Worm (Caenorhabditis elegans): ENCODE measurements around the gene ceh-48.

The ceh-48 gene

ce11 chrIV:6806475-6807063 lies 5.3 kb upstream of the ceh-48 start, which contains the start of gene C17H12.10:
C17H12.10 (plus strand) TSS chrIV:6806799.
- TF ChIP-seq ztf-11 (tag; optimal IDR thresholded peaks at IDR 0.05) (no peak), unc-55 (GFP tag; optimal IDR thresholded peaks at IDR 0.05) (peak; percentile 77), elt-3 (tag; optimal IDR thresholded peaks at IDR 0.05) (no peak), zag-1 (tag; optimal IDR thresholded peaks at IDR 0.05) (peak; percentile 80), aly-2 (tag; optimal IDR thresholded peaks at IDR 0.05) (no peak), lsy-2 (tag; optimal IDR thresholded peaks at IDR 0.05) (peak in 1 of 2 experiments; percentile 49), crh-2 (tag; optimal IDR thresholded peaks at IDR 0.05) (peak; percentile 27), F13H6.1 (tag; optimal IDR thresholded peaks at IDR 0.05) (no peak), nhr-129 (tag; optimal IDR thresholded peaks at IDR 0.05) (peak; percentile 17), ZK546.5 (tag; optimal IDR thresholded peaks at IDR 0.05) (no peak), C34F6.9 (tag; optimal IDR thresholded peaks at IDR 0.05) (peak; percentile 77), sma-9 (GFP tag; optimal IDR thresholded peaks at IDR 0.05) (peak; percentile 39), sma-9 (tag; optimal IDR thresholded peaks at IDR 0.05) (no peak), gmeb-1 (tag; optimal IDR thresholded peaks at IDR 0.05) (no peak), peb-1 (tag; optimal IDR thresholded peaks at IDR 0.05) (no peak), mab-5 (tag; optimal IDR thresholded peaks at IDR 0.05) (no peak), R02D3.7 (tag; optimal IDR thresholded peaks at IDR 0.05) (no peak), lin-11 (tag; optimal IDR thresholded peaks at IDR 0.05) (no peak), Y55F3AM.14 (GFP tag; optimal IDR thresholded peaks at IDR 0.05) (no peak)

DNA sequence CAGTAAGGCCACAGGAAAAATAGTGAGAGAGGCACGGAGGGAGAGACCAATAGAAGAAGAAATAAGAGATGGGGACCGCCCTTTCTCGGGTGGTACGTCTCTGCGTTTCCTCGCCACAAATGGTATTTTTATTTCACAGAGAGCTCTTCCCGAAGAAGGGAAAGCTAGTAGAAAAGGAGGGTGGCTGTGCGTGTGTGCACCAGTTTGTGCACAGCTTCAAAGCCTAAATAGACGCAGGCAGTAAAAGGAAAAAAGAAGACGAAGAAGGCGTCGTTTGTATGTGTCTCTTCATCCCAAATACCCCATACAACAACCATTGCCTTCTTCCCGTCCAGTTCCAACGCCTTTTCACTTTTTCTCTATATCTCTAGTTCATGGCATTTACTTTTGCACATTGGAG lies 2.2 kb upstream of the ceh-48 start:
- no peak for TF ChIP-seq unc-39 (tag; optimal IDR thresholded peaks at IDR 0.05)
- TF ChIP-seq C34F6.9 (tag; optimal IDR thresholded peaks at IDR 0.05): peak; percentile 74
- TF ChIP-seq ztf-11 (tag; optimal IDR thresholded peaks at IDR 0.05): no peak
- no peak for TF ChIP-seq nhr-77 (tag; optimal IDR thresholded peaks at IDR 0.05)
- no peak for TF ChIP-seq elt-1 (tag; optimal IDR thresholded peaks at IDR 0.05)
- TF ChIP-seq R02D3.7 (tag; optimal IDR thresholded peaks at IDR 0.05): no peak
- peak; percentile 53 for TF ChIP-seq lin-13 (GFP tag; optimal IDR thresholded peaks at IDR 0.05)
- no peak for TF ChIP-seq unc-62 (GFP tag; optimal IDR thresholded peaks at IDR 0.05)
- TF ChIP-seq elt-3 (tag; optimal IDR thresholded peaks at IDR 0.05): no peak
- TF ChIP-seq nhr-10 (tag; optimal IDR thresholded peaks at IDR 0.05): no peak
- no peak for TF ChIP-seq nhr-12 (tag; optimal IDR thresholded peaks at IDR 0.05)
- no peak for TF ChIP-seq mbf-1 (tag; optimal IDR thresholded peaks at IDR 0.05)
- TF ChIP-seq nhr-6 (tag; optimal IDR thresholded peaks at IDR 0.05): peak; percentile 35
- no peak for TF ChIP-seq nhr-21 (tag; optimal IDR thresholded peaks at IDR 0.05)
- TF ChIP-seq ama-1 (optimal IDR thresholded peaks at IDR 0.05): no peak
- no peak for TF ChIP-seq lin-39 (tag; optimal IDR thresholded peaks at IDR 0.05)
- TF ChIP-seq Y55F3AM.14 (GFP tag; optimal IDR thresholded peaks at IDR 0.05): peak; percentile 29
- no peak for TF ChIP-seq ceh-16 (tag; optimal IDR thresholded peaks at IDR 0.05)
- TF ChIP-seq dmd-4 (tag; optimal IDR thresholded peaks at IDR 0.05): no peak
- TF ChIP-seq lin-11 (tag; optimal IDR thresholded peaks at IDR 0.05): peak; percentile 27
- no peak for TF ChIP-seq egl-27 (tag; optimal IDR thresholded peaks at IDR 0.05)
- no peak for TF ChIP-seq alr-1 (tag; optimal IDR thresholded peaks at IDR 0.05)
- TF ChIP-seq lsy-2 (tag; optimal IDR thresholded peaks at IDR 0.05): peak; percentile 53 to 66
- TF ChIP-seq snpc-4 (tag; optimal IDR thresholded peaks at IDR 0.05): peak; percentile 5
- TF ChIP-seq nhr-23 (tag; optimal IDR thresholded peaks at IDR 0.05): no peak
- TF ChIP-seq skn-1 (tag; optimal IDR thresholded peaks at IDR 0.05): no peak
- peak; percentile 78 for TF ChIP-seq zag-1 (tag; optimal IDR thresholded peaks at IDR 0.05)
- TF ChIP-seq fos-1 (tag; optimal IDR thresholded peaks at IDR 0.05): no peak
- no peak for TF ChIP-seq ZK546.5 (tag; optimal IDR thresholded peaks at IDR 0.05)
- TF ChIP-seq ceh-82 (tag; optimal IDR thresholded peaks at IDR 0.05): peak; percentile 54
- TF ChIP-seq ztf-4 (tag; optimal IDR thresholded peaks at IDR 0.05): no peak
- TF ChIP-seq mab-5 (tag; optimal IDR thresholded peaks at IDR 0.05): peak; percentile 14
- no peak for TF ChIP-seq mdl-1 (tag; optimal IDR thresholded peaks at IDR 0.05)
- TF ChIP-seq F13H6.1 (tag; optimal IDR thresholded peaks at IDR 0.05): peak; percentile 74
- TF ChIP-seq unc-55 (GFP tag; optimal IDR thresholded peaks at IDR 0.05): peak; percentile 91
- TF ChIP-seq crh-2 (tag; optimal IDR thresholded peaks at IDR 0.05): peak; percentile 68
- no peak for TF ChIP-seq blmp-1 (tag; optimal IDR thresholded peaks at IDR 0.05; ENCODE audit: insufficient read depth)
- TF ChIP-seq sem-4 (tag; optimal IDR thresholded peaks at IDR 0.05): peak; percentile 19
- no peak for TF ChIP-seq gmeb-1 (tag; optimal IDR thresholded peaks at IDR 0.05)
- no peak for TF ChIP-seq nhr-25 (tag; optimal IDR thresholded peaks at IDR 0.05)
- no peak for TF ChIP-seq aly-2 (tag; optimal IDR thresholded peaks at IDR 0.05)
- TF ChIP-seq sma-3 (GFP tag; optimal IDR thresholded peaks at IDR 0.05): no peak
- TF ChIP-seq peb-1 (tag; optimal IDR thresholded peaks at IDR 0.05): no peak
- no peak for TF ChIP-seq ztf-1 (GFP tag; conservative IDR thresholded peaks at IDR 0.05)
- no peak for TF ChIP-seq nhr-11 (tag; optimal IDR thresholded peaks at IDR 0.05)
- peak; percentile 42 for TF ChIP-seq sma-9 (GFP tag; optimal IDR thresholded peaks at IDR 0.05)
- no peak for TF ChIP-seq sma-9 (tag; optimal IDR thresholded peaks at IDR 0.05)
- TF ChIP-seq nhr-129 (tag; optimal IDR thresholded peaks at IDR 0.05): peak; percentile 62
- no peak for TF ChIP-seq nhr-237 (tag; optimal IDR thresholded peaks at IDR 0.05)
